Worm (Caenorhabditis elegans): ENCODE measurements around the gene F13E9.15.

The F13E9.15 gene

DNA sequence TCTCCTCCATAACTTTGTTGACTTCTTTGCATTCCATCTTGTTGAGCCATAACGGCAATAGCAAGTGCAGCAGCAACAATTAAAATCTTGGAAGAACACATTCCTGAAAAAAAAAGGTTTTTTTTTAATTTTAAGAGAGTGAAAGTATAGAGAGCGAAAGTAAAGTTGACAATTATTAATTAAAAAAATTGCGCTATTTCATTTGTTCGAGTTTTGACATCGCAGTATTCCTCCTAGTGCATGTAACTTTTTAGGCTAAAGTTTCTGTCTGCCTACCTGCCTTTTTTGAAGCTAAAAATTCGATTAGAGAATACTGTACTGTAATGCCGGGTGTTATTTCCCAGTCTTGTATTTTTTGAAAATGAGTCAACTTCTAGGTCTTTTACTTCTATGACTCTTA is 2.3 kb upstream of the F13E9.15 start, which contains the start of gene srlf-12:
Gene srlf-12, minus strand, starts transcription at position 101 of the 400 bp plus-strand sequence.
- TF ChIP-seq ztf-11 (tag; optimal IDR thresholded peaks at IDR 0.05) (no peak), unc-62 (GFP tag; optimal IDR thresholded peaks at IDR 0.05) (no peak), egl-5 (tag; optimal IDR thresholded peaks at IDR 0.05) (no peak), elt-2 (tag; optimal IDR thresholded peaks at IDR 0.05) (no peak), ZK546.5 (tag; optimal IDR thresholded peaks at IDR 0.05) (no peak), nhr-43 (tag; optimal IDR thresholded peaks at IDR 0.05; ENCODE audit: poor library complexity, severe bottlenecking) (no peak), fos-1 (tag; optimal IDR thresholded peaks at IDR 0.05) (no peak), ceh-28 (tag; optimal IDR thresholded peaks at IDR 0.05) (no peak), nfya-1 (tag; optimal IDR thresholded peaks at IDR 0.05; ENCODE audit: insufficient read depth) (no peak), hmg-11 (tag; optimal IDR thresholded peaks at IDR 0.05) (no peak), elt-1 (tag; optimal IDR thresholded peaks at IDR 0.05) (no peak), nhr-12 (tag; optimal IDR thresholded peaks at IDR 0.05) (no peak), eor-1 (tag; optimal IDR thresholded peaks at IDR 0.05) (no peak), ztf-4 (tag; optimal IDR thresholded peaks at IDR 0.05) (no peak), fkh-2 (tag; optimal IDR thresholded peaks at IDR 0.05) (no peak), nhr-28 (tag; optimal IDR thresholded peaks at IDR 0.05) (no peak), elt-3 (tag; optimal IDR thresholded peaks at IDR 0.05) (no peak), pqm-1 (tag; optimal IDR thresholded peaks at IDR 0.05) (no peak), nhr-237 (tag; optimal IDR thresholded peaks at IDR 0.05) (no peak)

DNA sequence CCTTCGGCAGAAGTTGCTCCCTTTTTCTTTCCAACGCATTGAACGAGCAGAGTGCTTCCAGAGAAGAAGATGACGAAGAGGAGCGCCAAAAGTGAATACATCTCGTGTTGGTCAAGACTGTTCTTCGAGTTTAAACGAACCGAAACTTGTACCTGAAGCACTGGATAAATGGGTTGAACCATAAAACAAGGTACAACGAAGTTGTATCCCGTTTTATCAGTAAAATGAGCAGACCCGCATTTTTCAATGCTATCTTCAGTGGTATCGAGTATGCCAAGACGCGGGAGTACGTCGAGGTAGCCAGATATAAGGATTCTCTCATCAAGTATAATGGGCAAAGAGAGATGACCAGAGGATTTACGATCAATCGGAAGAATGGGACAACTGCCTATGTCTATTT is 2.4 kb downstream of the F13E9.15 start, which contains the start of gene F13E9.16:
Gene F13E9.16, minus strand, starts transcription at position 101 of the 400 bp plus-strand sequence.
- TF ChIP-seq ceh-16 (tag; optimal IDR thresholded peaks at IDR 0.05), result no peak
- no peak for TF ChIP-seq jun-1 (tag; optimal IDR thresholded peaks at IDR 0.05)
- TF ChIP-seq nhr-76 (tag; optimal IDR thresholded peaks at IDR 0.05), result no peak
- no peak for TF ChIP-seq unc-39 (tag; optimal IDR thresholded peaks at IDR 0.05)
- TF ChIP-seq lsy-12 (tag; optimal IDR thresholded peaks at IDR 0.05), result no peak
- no peak for TF ChIP-seq hmg-11 (tag; optimal IDR thresholded peaks at IDR 0.05)
- no peak for TF ChIP-seq egl-5 (tag; optimal IDR thresholded peaks at IDR 0.05)
- no peak for TF ChIP-seq nhr-28 (tag; optimal IDR thresholded peaks at IDR 0.05)
- no peak for TF ChIP-seq ZK546.5 (tag; optimal IDR thresholded peaks at IDR 0.05)
- TF ChIP-seq ama-1 (optimal IDR thresholded peaks at IDR 0.05), result no peak
- no peak for TF ChIP-seq mdl-1 (tag; optimal IDR thresholded peaks at IDR 0.05)
- TF ChIP-seq elt-1 (tag; optimal IDR thresholded peaks at IDR 0.05), result no peak
- no peak for TF ChIP-seq elt-2 (tag; optimal IDR thresholded peaks at IDR 0.05)
- TF ChIP-seq nhr-11 (tag; optimal IDR thresholded peaks at IDR 0.05), result no peak
- no peak for TF ChIP-seq skn-1 (tag; optimal IDR thresholded peaks at IDR 0.05)
- no peak for TF ChIP-seq egl-27 (tag; optimal IDR thresholded peaks at IDR 0.05)
- TF ChIP-seq ztf-11 (tag; optimal IDR thresholded peaks at IDR 0.05), result no peak
- TF ChIP-seq eor-1 (tag; optimal IDR thresholded peaks at IDR 0.05), result no peak

DNA sequence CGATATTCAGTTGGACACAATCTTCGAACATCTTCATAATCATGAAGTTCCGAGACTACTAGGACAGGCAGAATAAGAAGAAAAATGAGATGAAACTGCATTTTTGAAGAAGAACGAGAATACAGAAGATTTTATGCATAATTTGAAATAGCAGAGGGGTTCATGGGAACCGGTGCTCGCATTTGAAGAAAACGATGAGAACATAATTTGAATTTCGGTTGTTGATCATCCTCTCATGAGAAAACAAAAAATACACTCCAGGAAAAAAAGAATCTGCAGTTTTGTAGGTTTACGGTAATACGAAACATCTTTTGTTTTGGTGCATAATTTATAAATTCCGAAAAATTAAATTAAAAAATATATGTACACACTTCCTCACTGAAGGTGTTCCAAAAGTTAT is 3.8 kb downstream of the F13E9.15 start, which contains the start of gene srlf-11:
Gene srlf-11, minus strand, starts transcription at position 101 of the 400 bp plus-strand sequence.
- TF ChIP-seq egl-5 (tag; optimal IDR thresholded peaks at IDR 0.05), result no peak
- no peak for TF ChIP-seq nhr-43 (tag; optimal IDR thresholded peaks at IDR 0.05; ENCODE audit: poor library complexity, severe bottlenecking)
- no peak for TF ChIP-seq unc-39 (tag; optimal IDR thresholded peaks at IDR 0.05)
- TF ChIP-seq lsy-12 (tag; optimal IDR thresholded peaks at IDR 0.05), result no peak

ce11 chrIV:10884263-10884662 is 5.4 kb downstream of the F13E9.15 start, which contains the start of gene F13E9.5:
TSS of gene F13E9.5 (minus strand) at chrIV:10884363.
- TF ChIP-seq ztf-11 (tag; optimal IDR thresholded peaks at IDR 0.05), result no peak
- TF ChIP-seq nhr-77 (tag; optimal IDR thresholded peaks at IDR 0.05), result no peak
- no peak for TF ChIP-seq nhr-28 (tag; optimal IDR thresholded peaks at IDR 0.05)
- TF ChIP-seq skn-1 (tag; optimal IDR thresholded peaks at IDR 0.05), result no peak
- TF ChIP-seq fos-1 (tag; optimal IDR thresholded peaks at IDR 0.05), result no peak
- no peak for TF ChIP-seq elt-2 (tag; optimal IDR thresholded peaks at IDR 0.05)
- TF ChIP-seq nhr-237 (tag; optimal IDR thresholded peaks at IDR 0.05), result no peak
- TF ChIP-seq jun-1 (tag; optimal IDR thresholded peaks at IDR 0.05), result no peak
- TF ChIP-seq hmg-11 (tag; optimal IDR thresholded peaks at IDR 0.05), result no peak
- TF ChIP-seq eor-1 (tag; optimal IDR thresholded peaks at IDR 0.05), result no peak

- TF ChIP-seq nhr-25 (tag; optimal IDR thresholded peaks at IDR 0.05) (no peak), nhr-12 (tag; optimal IDR thresholded peaks at IDR 0.05) (no peak), elt-2 (tag; optimal IDR thresholded peaks at IDR 0.05) (peak; percentile 67), elt-1 (tag; optimal IDR thresholded peaks at IDR 0.05) (no peak), ceh-28 (tag; optimal IDR thresholded peaks at IDR 0.05) (peak; percentile 18), mdl-1 (tag; optimal IDR thresholded peaks at IDR 0.05) (no peak)
Measured at ce11 chrIV:10881230-10881629, 8.4 kb downstream of the F13E9.15 start, which contains the start of gene F13E9.13. TSS of gene F13E9.13 (plus strand) at chrIV:10881546.
